Worm (Caenorhabditis elegans): ENCODE results near the gene T19D7.5.

ce11 chrX:641440-641839 lies 24.6 kb downstream of the T19D7.5 start, which contains the start of gene M6.11:
- TF ChIP-seq hnd-1 (tag; optimal IDR thresholded peaks at IDR 0.05) (no peak), aly-1 (tag; optimal IDR thresholded peaks at IDR 0.05) (no peak), F13C5.2 (tag; optimal IDR thresholded peaks at IDR 0.05) (no peak), ama-1 (optimal IDR thresholded peaks at IDR 0.05) (no peak), tbx-11 (GFP tag; IDR thresholded peaks at IDR 0.05) (no peak), flt-1 (GFP tag; IDR thresholded peaks at IDR 0.05) (no peak), ceh-36 (tag; optimal IDR thresholded peaks at IDR 0.05) (no peak), tbx-37 (GFP tag; conservative IDR thresholded peaks at IDR 0.05) (no peak), B0310.2 (tag; optimal IDR thresholded peaks at IDR 0.05) (no peak), ets-7 (tag; optimal IDR thresholded peaks at IDR 0.05) (no peak), ceh-13 (GFP tag; optimal IDR thresholded peaks at IDR 0.05) (no peak), pes-1 (GFP tag; IDR thresholded peaks at IDR 0.05) (no peak), hmbx-1 (tag; optimal IDR thresholded peaks at IDR 0.05) (no peak)

Measured in whole organism, early embryonic.